Fruit fly (Drosophila melanogaster) whole organism: ENCODE data around the gene CG14684.

ENCODE experiments used
- CG8478 ChIP-seq: fragments of >200 bp; optimal IDR thresholded peaks from 2 replicates; lab custom pipeline; 2018; ENCODE audit warnings: inconsistent platforms
- pan ChIP-seq: fragments of >200 bp; optimal IDR thresholded peaks from 2 replicates; lab custom pipeline; 2017
- psq ChIP-seq: fragments of >200 bp; optimal IDR thresholded peaks from 2 replicates; lab custom pipeline; 2017

- TF ChIP-seq pan (lab: Kevin White, UChicago) (no peak), CG8478 (lab: Kevin White, UChicago) (no peak), psq (no peak)
Observed at dm6 chr3R:10714498-10714897, 7.7 kb downstream of the CG14684 start, which contains the start of gene CG4073.
